Fruit fly (Drosophila melanogaster) whole organism, wandering third instar larva: ENCODE measurements around the gene Dnaaf6.

Source experiments
- Abd-B ChIP-seq: fragments of >200 bp; optimal IDR thresholded peaks from 2 replicates; lab custom pipeline; 2017; ENCODE audit warnings: missing biosample characterization, missing genetic modification characterization
- CG32264 ChIP-seq: fragments of 200-800 bp; sonication (Bioruptor generic); optimal IDR thresholded peaks from 2 replicates; lab custom pipeline; 2016; ENCODE audit warnings: missing biosample characterization, missing genetic modification characterization
- CG9705 ChIP-seq: fragments of 200-800 bp; sonication (Bioruptor generic); optimal IDR thresholded peaks from 2 replicates; lab custom pipeline; 2018; ENCODE audit warnings: missing biosample characterization, mild to moderate bottlenecking, missing genetic modification characterization
- CrebA ChIP-seq: fragments of 200-800 bp; sonication (Bioruptor generic); optimal IDR thresholded peaks from 2 replicates; lab custom pipeline; 2016; ENCODE audit warnings: missing biosample characterization, mild to moderate bottlenecking, missing genetic modification characterization, borderline replicate concordance
- Dfd ChIP-seq: fragments of >200 bp; optimal IDR thresholded peaks from 2 replicates; lab custom pipeline; 2017; ENCODE audit warnings: missing biosample characterization, missing genetic modification characterization
- Dif ChIP-seq: fragments of 200-275, 200-300 bp; sonication (Bioruptor generic); optimal IDR thresholded peaks from 2 replicates; lab custom pipeline; 2018; ENCODE audit warnings: missing biosample characterization, missing genetic modification characterization; ENCODE audit not compliant: partially characterized antibody
- GATAd ChIP-seq: sonication (Bioruptor generic); optimal IDR thresholded peaks from 2 replicates; lab custom pipeline; 2016; ENCODE audit warnings: missing biosample characterization, missing genetic modification characterization
- HLH106 ChIP-seq: fragments of 200-800 bp; optimal IDR thresholded peaks from 3 replicates; lab custom pipeline; 2019; ENCODE audit warnings: missing biosample characterization, mild to moderate bottlenecking, missing genetic modification characterization, moderate library complexity
- Hnf4 ChIP-seq: fragments of 200-800 bp; sonication (Bioruptor generic); optimal IDR thresholded peaks from 2 replicates; lab custom pipeline; 2016; ENCODE audit warnings: missing biosample characterization, mild to moderate bottlenecking, missing genetic modification characterization
- Hr78 ChIP-seq: fragments of >200 bp; optimal IDR thresholded peaks from 2 replicates; lab custom pipeline; 2017; ENCODE audit warnings: missing biosample characterization, missing genetic modification characterization
- Hr83 ChIP-seq: fragments of 200-300 bp; sonication (Bioruptor generic); optimal IDR thresholded peaks from 2 replicates; lab custom pipeline; 2016; ENCODE audit warnings: missing biosample characterization, mild to moderate bottlenecking, missing genetic modification characterization, moderate library complexity; ENCODE audit not compliant: poor library complexity, severe bottlenecking
- Jra ChIP-seq: sonication (Bioruptor generic); optimal IDR thresholded peaks from 2 replicates; lab custom pipeline; 2016; ENCODE audit warnings: missing biosample characterization, missing genetic modification characterization
- Mio ChIP-seq: sonication (Bioruptor generic); optimal IDR thresholded peaks from 2 replicates; lab custom pipeline; 2016; ENCODE audit warnings: missing biosample characterization, missing genetic modification characterization
- Myc ChIP-seq: fragments of >200 bp; optimal IDR thresholded peaks from 2 replicates; lab custom pipeline; 2017
- N ChIP-seq: fragments of >200 bp; optimal IDR thresholded peaks from 2 replicates; lab custom pipeline; 2018; ENCODE audit warnings: missing biosample characterization, missing external identifiers, missing genetic modification characterization
- OdsH ChIP-seq: fragments of 200-800 bp; sonication (Bioruptor generic); optimal IDR thresholded peaks from 2 replicates; lab custom pipeline; 2016; ENCODE audit warnings: missing biosample characterization, mild to moderate bottlenecking, missing genetic modification characterization
- Rel ChIP-seq, 2 experiments: fragments of 200-800 bp; sonication (Bioruptor generic) in 1 of 2; optimal IDR thresholded peaks; 2 replicates in 1 of 2; 3 replicates in 1 of 2; lab custom pipeline; 2016 to 2019; ENCODE audit warnings: mild to moderate bottlenecking in 2 of 2, missing biosample characterization in 2 of 2, missing genetic modification characterization in 2 of 2, moderate library complexity in 1 of 2
- Sp1 ChIP-seq: fragments of 200-800 bp; sonication (Bioruptor generic); optimal IDR thresholded peaks from 3 replicates; lab custom pipeline; 2019; ENCODE audit warnings: missing biosample characterization, mild to moderate bottlenecking, missing genetic modification characterization, moderate library complexity
- Vsx2 ChIP-seq: fragments of 200-300, 225-300 bp; sonication (Bioruptor generic); optimal IDR thresholded peaks from 2 replicates; lab custom pipeline; 2018; ENCODE audit warnings: missing biosample characterization, missing genetic modification characterization; ENCODE audit not compliant: partially characterized antibody
- br ChIP-seq: fragments of 200-800 bp; sonication (Bioruptor generic); optimal IDR thresholded peaks from 2 replicates; lab custom pipeline; 2016; ENCODE audit warnings: missing biosample characterization, missing genetic modification characterization
- brk ChIP-seq: fragments of 200-800 bp; sonication (Bioruptor generic); optimal IDR thresholded peaks from 2 replicates; lab custom pipeline; 2016; ENCODE audit warnings: missing biosample characterization, mild to moderate bottlenecking, missing genetic modification characterization
- dl ChIP-seq, 2 experiments: fragments of 175-275, 200-275 bp in 1 of 2; fragments of 200-275 bp in 1 of 2; sonication (Bioruptor generic); optimal IDR thresholded peaks; lab custom pipeline; 2018; ENCODE audit warnings: mild to moderate bottlenecking in 2 of 2, missing biosample characterization in 2 of 2, missing genetic modification characterization in 2 of 2, moderate library complexity in 2 of 2; ENCODE audit not compliant: partially characterized antibody in 2 of 2, insufficient read depth in 1 of 2
- dmrt93B ChIP-seq: fragments of 200-800 bp; sonication (Bioruptor generic); optimal IDR thresholded peaks from 2 replicates; lab custom pipeline; 2018; ENCODE audit warnings: missing biosample characterization, mild to moderate bottlenecking, missing genetic modification characterization
- dsf ChIP-seq: sonication (Bioruptor generic); optimal IDR thresholded peaks from 2 replicates; lab custom pipeline; 2016; ENCODE audit warnings: missing biosample characterization, missing genetic modification characterization, borderline replicate concordance
- ey ChIP-seq: fragments of 200-800 bp; sonication (Bioruptor generic); optimal IDR thresholded peaks from 2 replicates; lab custom pipeline; 2016; ENCODE audit warnings: missing biosample characterization, missing genetic modification characterization
- foxo ChIP-seq, 2 experiments: fragments of 200-800 bp; sonication (Bioruptor generic); optimal IDR thresholded peaks; 2 replicates in 1 of 2; 3 replicates in 1 of 2; lab custom pipeline; 2016 to 2017; ENCODE audit warnings: missing biosample characterization in 2 of 2, missing genetic modification characterization in 2 of 2
- fru ChIP-seq: fragments of 200-800 bp; sonication (Bioruptor generic); optimal IDR thresholded peaks from 3 replicates; lab custom pipeline; 2016; ENCODE audit warnings: missing biosample characterization, mild to moderate bottlenecking, missing genetic modification characterization
- h ChIP-seq: fragments of 200-800 bp; sonication (Bioruptor generic); optimal IDR thresholded peaks from 3 replicates; lab custom pipeline; 2016; ENCODE audit warnings: missing biosample characterization, mild to moderate bottlenecking, missing genetic modification characterization
- jim ChIP-seq: fragments of 175-275, 200-325 bp; sonication (Bioruptor generic); optimal IDR thresholded peaks from 2 replicates; lab custom pipeline; 2016; ENCODE audit warnings: missing biosample characterization, mild to moderate bottlenecking, missing genetic modification characterization
- lola ChIP-seq: fragments of >200 bp; optimal IDR thresholded peaks from 2 replicates; lab custom pipeline; 2017; ENCODE audit warnings: missing biosample characterization, missing genetic modification characterization
- pan ChIP-seq: fragments of >200 bp; optimal IDR thresholded peaks from 2 replicates; lab custom pipeline; 2017
- psq ChIP-seq: fragments of 200-800 bp; sonication (Bioruptor generic); optimal IDR thresholded peaks from 3 replicates; lab custom pipeline; 2017; ENCODE audit warnings: missing biosample characterization, mild to moderate bottlenecking, missing genetic modification characterization, moderate library complexity
- rgr ChIP-seq: fragments of 200-800 bp; sonication (Bioruptor generic); optimal IDR thresholded peaks from 3 replicates; lab custom pipeline; 2016; ENCODE audit warnings: missing biosample characterization, mild to moderate bottlenecking, missing genetic modification characterization
- sage ChIP-seq: fragments of 200-800 bp; sonication (Bioruptor generic); optimal IDR thresholded peaks from 2 replicates; lab custom pipeline; 2016; ENCODE audit warnings: missing biosample characterization, mild to moderate bottlenecking, missing genetic modification characterization
- sv ChIP-seq: fragments of 200-800 bp; sonication (Bioruptor generic); optimal IDR thresholded peaks from 3 replicates; lab custom pipeline; 2016; ENCODE audit warnings: missing biosample characterization, missing genetic modification characterization
- tai ChIP-seq: sonication (Bioruptor generic); optimal IDR thresholded peaks from 2 replicates; lab custom pipeline; 2016; ENCODE audit warnings: missing biosample characterization, missing genetic modification characterization
- usp ChIP-seq: fragments of >200 bp; optimal IDR thresholded peaks from 2 replicates; lab custom pipeline; 2017; ENCODE audit warnings: missing biosample characterization, missing genetic modification characterization
- woc ChIP-seq: sonication (Bioruptor generic); optimal IDR thresholded peaks from 2 replicates; lab custom pipeline; 2016; ENCODE audit warnings: missing biosample characterization, mild to moderate bottlenecking, missing genetic modification characterization

The Dnaaf6 gene

dm6 chr3L:14650348-14650747 lies 34.2 kb upstream of the Dnaaf6 start:
- TF ChIP-seq Rel (GFP tag; optimal IDR thresholded peaks at IDR 0.05; lab: Kevin White, UChicago) (no peak), Rel (tag; optimal IDR thresholded peaks at IDR 0.05; lab: Kevin White, UChicago) (peak; percentile 33), OdsH (GFP tag; lab: Kevin White, UChicago) (no peak)

DNA sequence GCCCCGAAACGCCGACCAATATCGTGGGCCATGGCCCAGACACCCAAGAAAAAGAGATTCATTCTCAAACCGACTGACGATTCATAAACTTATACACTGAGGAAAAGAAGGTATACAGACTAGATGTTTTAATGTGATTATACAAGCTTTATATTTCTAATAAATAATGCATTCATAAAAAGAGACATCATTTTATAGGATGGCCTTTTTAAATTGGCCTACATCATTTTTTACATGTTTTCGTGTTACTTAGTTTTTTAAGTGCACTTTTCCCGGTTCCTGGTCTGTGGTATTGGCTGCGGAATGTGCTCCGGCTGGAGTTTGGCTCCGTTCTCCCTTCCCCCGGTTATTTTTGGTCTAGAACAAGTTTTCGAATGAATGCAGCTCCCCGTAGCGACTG lies 32.0 kb upstream of the Dnaaf6 start:
- TF ChIP-seq Dif: no peak
- no peak for TF ChIP-seq Dfd
- no peak for TF ChIP-seq GATAd (GFP tag; lab: Kevin White, UChicago)
- no peak for TF ChIP-seq CG32264 (GFP tag; lab: Kevin White, UChicago)
- TF ChIP-seq CG9705 (GFP tag; lab: Kevin White, UChicago): peak; percentile 36
- TF ChIP-seq sage (GFP tag; lab: Kevin White, UChicago): peak; percentile 50
- TF ChIP-seq Hr78 (GFP tag; lab: Kevin White, UChicago): no peak
- peak; percentile 79 for TF ChIP-seq Sp1 (GFP tag; lab: Kevin White, UChicago)
- peak; percentile 82 for TF ChIP-seq Hnf4 (GFP tag; lab: Kevin White, UChicago)
- TF ChIP-seq woc (GFP tag; lab: Kevin White, UChicago): peak; percentile 60
- TF ChIP-seq Hr83: no peak
- TF ChIP-seq tai: peak; percentile 58
- TF ChIP-seq foxo (GFP tag; optimal IDR thresholded peaks at IDR 0.05; lab: Kevin White, UChicago): peak; percentile 8 to 83
- TF ChIP-seq Myc (lab: Kevin White, UChicago): no peak
- no peak for TF ChIP-seq lola
- peak; percentile 86 for TF ChIP-seq ey
- peak; percentile 40 for TF ChIP-seq dmrt93B (GFP tag; lab: Kevin White, UChicago)
- no peak for TF ChIP-seq Abd-B
- TF ChIP-seq rgr (GFP tag; lab: Kevin White, UChicago): peak; percentile 85
- TF ChIP-seq CrebA (GFP tag; lab: Kevin White, UChicago): peak; percentile 12
- TF ChIP-seq Rel (GFP tag; optimal IDR thresholded peaks at IDR 0.05; lab: Kevin White, UChicago): no peak
- no peak for TF ChIP-seq Rel (tag; optimal IDR thresholded peaks at IDR 0.05; lab: Kevin White, UChicago)
- peak; percentile 86 for TF ChIP-seq br (GFP tag; lab: Kevin White, UChicago)
- TF ChIP-seq jim (GFP tag; lab: Kevin White, UChicago): no peak
- TF ChIP-seq Vsx2 (GFP tag; lab: Kevin White, UChicago): no peak
- no peak for TF ChIP-seq Mio
- no peak for TF ChIP-seq pan (lab: Kevin White, UChicago)
- TF ChIP-seq dl (GFP tag; optimal IDR thresholded peaks at IDR 0.05; lab: Kevin White, UChicago; ENCODE audit: insufficient read depth in 1 of 2, partially characterized antibody in 2 of 2): no peak
- peak; percentile 75 for TF ChIP-seq sv
- TF ChIP-seq OdsH (GFP tag; lab: Kevin White, UChicago): peak; percentile 85
- peak; percentile 73 for TF ChIP-seq brk
- no peak for TF ChIP-seq dsf (GFP tag; lab: Kevin White, UChicago)
- peak; percentile 74 for TF ChIP-seq psq (GFP tag; lab: Kevin White, UChicago)
- no peak for TF ChIP-seq N
- peak; percentile 50 for TF ChIP-seq Jra (GFP tag; lab: Kevin White, UChicago)
- TF ChIP-seq fru: peak; percentile 89
- peak; percentile 75 for TF ChIP-seq HLH106 (tag; lab: Kevin White, UChicago)
- TF ChIP-seq h (GFP tag; lab: Kevin White, UChicago): peak; percentile 89
- no peak for TF ChIP-seq usp (GFP tag; lab: Kevin White, UChicago)

- TF ChIP-seq HLH106 (tag; lab: Kevin White, UChicago): no peak
These were observed 29.8 kb upstream of the Dnaaf6 start for dm6 chr3L:14654737-14655136.
